ENCODE assay signal across 4 fruit fly cellular contexts in the genomic region with DNA sequence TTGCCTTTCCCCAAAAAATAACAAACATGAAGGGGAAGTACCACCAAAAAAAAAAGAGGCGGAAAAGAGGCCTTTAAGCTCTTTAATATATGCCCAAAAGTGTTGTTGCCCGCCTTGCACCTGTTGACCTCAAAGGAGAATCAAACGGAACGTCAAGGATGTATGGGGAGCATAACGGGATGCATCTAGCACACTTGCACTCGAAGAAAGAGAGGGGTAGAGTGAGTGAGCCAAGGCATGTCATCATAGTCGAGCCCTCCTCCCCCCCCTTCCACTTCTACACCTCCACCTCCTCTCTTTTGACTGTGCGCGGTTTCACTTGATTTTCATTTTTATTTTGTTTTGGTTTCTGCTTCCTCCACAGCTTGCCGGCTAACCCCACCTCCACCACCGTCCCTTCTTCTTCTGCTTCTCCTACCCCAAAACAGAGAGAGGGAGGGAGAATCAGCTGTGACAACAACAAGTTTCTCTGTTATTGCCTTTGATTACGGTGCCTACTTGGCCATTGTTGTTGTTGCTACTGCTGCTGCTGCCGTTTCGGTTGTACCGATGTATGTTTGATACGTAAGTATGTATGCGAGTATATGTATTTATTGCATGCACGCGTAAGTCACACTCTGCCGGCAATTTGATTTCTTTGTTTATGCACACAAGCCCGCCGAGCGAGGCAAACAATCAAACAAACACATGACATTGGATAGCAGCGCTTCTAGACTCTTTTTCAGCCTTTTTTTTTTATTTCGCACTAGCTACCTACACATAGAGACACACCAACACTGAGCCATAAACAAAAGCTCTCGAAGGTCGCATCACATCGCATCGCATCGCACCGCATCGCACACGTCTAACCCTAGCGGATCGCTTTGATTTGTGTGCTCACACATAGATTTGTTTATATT.
A peak's percentile ranks its signal among the peaks of the same experiment; 100 is the strongest.
TF ChIP-seq lines count a peak whose summit lies in the region.

No protein-coding gene starts in this region.

TF ChIP-seq in whole organism, embryonic, 481 proteins besides CTCF, POLR2A, EP300 and RAD21 (continued from another document and continues in another):
- TF ChIP-seq YL-1 (GFP tag; optimal IDR thresholded peaks at IDR 0.05; lab: Kevin White, UChicago) = peak; percentile 9
- peak; percentile 53 for TF ChIP-seq odd (GFP tag; optimal IDR thresholded peaks at IDR 0.05; lab: Kevin White, UChicago)
- no peak for TF ChIP-seq Dll (GFP tag; IDR thresholded peaks at IDR 0.05; lab: Robert Waterston, UW; ENCODE audit: partially characterized antibody)
- TF ChIP-seq Kr (GFP tag; optimal IDR thresholded peaks at IDR 0.05; lab: Kevin White, UChicago) = peak; percentile 52
- no peak for TF ChIP-seq CG17359 (tag; optimal IDR thresholded peaks at IDR 0.05; lab: Kevin White, UChicago)
- peak; percentile 15; the same call in 1 of the 2 replicates for TF ChIP-seq Xrp1 (GFP tag; IDR thresholded peaks at IDR 0.05; lab: Robert Waterston, UW)
- TF ChIP-seq CG33557 (GFP tag; optimal IDR thresholded peaks at IDR 0.05; lab: Kevin White, UChicago) = no peak
- TF ChIP-seq pita (GFP tag; optimal IDR thresholded peaks at IDR 0.05; lab: Kevin White, UChicago) = no peak
- TF ChIP-seq Vsx1 (GFP tag; optimal IDR thresholded peaks at IDR 0.05; lab: Kevin White, UChicago) = peak; percentile 30
- peak; percentile 14 for TF ChIP-seq CG5180 (GFP tag; optimal IDR thresholded peaks at IDR 0.05; lab: Kevin White, UChicago)
- TF ChIP-seq row (GFP tag; IDR thresholded peaks at IDR 0.05; lab: Robert Waterston, UW) = no peak
- no peak for TF ChIP-seq Sin3A (optimal IDR thresholded peaks at IDR 0.05; lab: Kevin White, UChicago)
- TF ChIP-seq pnt (GFP tag; optimal IDR thresholded peaks at IDR 0.05; lab: Kevin White, UChicago) = no peak
- no peak for TF ChIP-seq CG10979 (tag; optimal IDR thresholded peaks at IDR 0.05; lab: Kevin White, UChicago)
- no peak for TF ChIP-seq Myb (GFP tag; optimal IDR thresholded peaks at IDR 0.05; lab: Kevin White, UChicago)
- TF ChIP-seq Stat92E (GFP tag; optimal IDR thresholded peaks at IDR 0.05; lab: Kevin White, UChicago) = peak in 1 of 3 experiments; percentile 16
- no peak for TF ChIP-seq hth (optimal IDR thresholded peaks at IDR 0.05; lab: Kevin White, UChicago)
- no peak for TF ChIP-seq zfh2 (GFP tag; optimal IDR thresholded peaks at IDR 0.05; lab: Kevin White, UChicago)
- peak; percentile 25 for TF ChIP-seq Med (GFP tag; lab: Kevin White, UChicago)
- TF ChIP-seq psq (GFP tag; optimal IDR thresholded peaks at IDR 0.05; lab: Kevin White, UChicago) = peak; percentile 75
- TF ChIP-seq grn (GFP tag; optimal IDR thresholded peaks at IDR 0.05; lab: Kevin White, UChicago) = no peak
- no peak for TF ChIP-seq CG18476 (GFP tag; optimal IDR thresholded peaks at IDR 0.05; lab: Kevin White, UChicago)
- no peak for TF ChIP-seq CG9215 (GFP tag; IDR thresholded peaks at IDR 0.05; lab: Robert Waterston, UW)
- no peak for TF ChIP-seq Oaz (GFP tag; IDR thresholded peaks at IDR 0.05; lab: Robert Waterston, UW)
- TF ChIP-seq gsb-n (tag; optimal IDR thresholded peaks at IDR 0.05; lab: Kevin White, UChicago) = peak; percentile 18
- 0 out of 2 replicates have a peak, but pooled peaks have one; percentile 7 for TF ChIP-seq CG32767 (GFP tag; IDR thresholded peaks at IDR 0.05; lab: Robert Waterston, UW)
- peak; percentile 56; the same call in 2 of the 3 replicates for TF ChIP-seq CG34422 (GFP tag; IDR thresholded peaks at IDR 0.05; lab: Robert Waterston, UW)
- no peak for TF ChIP-seq mam (GFP tag; optimal IDR thresholded peaks at IDR 0.05; lab: Kevin White, UChicago)
- peak; percentile 13; the same call in 1 of the 2 replicates for TF ChIP-seq sim (GFP tag; IDR thresholded peaks at IDR 0.05; lab: Robert Waterston, UW)
- TF ChIP-seq disco-r (GFP tag; optimal IDR thresholded peaks at IDR 0.05; lab: Kevin White, UChicago) = no peak

TF ChIP-seq in whole organism, prepupa, 60 proteins besides CTCF, POLR2A, EP300 and RAD21 (continued from another document):
- TF ChIP-seq CG16779 (tag; optimal IDR thresholded peaks at IDR 0.05; lab: Kevin White, UChicago) (no peak), dsx (GFP tag; optimal IDR thresholded peaks at IDR 0.05; lab: Kevin White, UChicago; ENCODE audit: poor library complexity, severe bottlenecking) (peak; percentile 27), fkh (GFP tag; optimal IDR thresholded peaks at IDR 0.05; lab: Kevin White, UChicago) (peak; percentile 71), Hr38 (GFP tag; optimal IDR thresholded peaks at IDR 0.05; lab: Kevin White, UChicago) (no peak), vri (GFP tag; optimal IDR thresholded peaks at IDR 0.05; lab: Kevin White, UChicago) (peak; percentile 63), Sox102F (GFP tag; optimal IDR thresholded peaks at IDR 0.05; lab: Kevin White, UChicago) (peak; percentile 7), net (GFP tag; optimal IDR thresholded peaks at IDR 0.05; lab: Kevin White, UChicago) (no peak), Met (GFP tag; optimal IDR thresholded peaks at IDR 0.05; lab: Kevin White, UChicago) (no peak), fd59A (GFP tag; optimal IDR thresholded peaks at IDR 0.05; lab: Kevin White, UChicago) (no peak), Eip78C (GFP tag; lab: Kevin White, UChicago) (peak; percentile 53), svp (GFP tag; lab: Kevin White, UChicago) (peak; percentile 83), Sox14 (GFP tag; optimal IDR thresholded peaks at IDR 0.05; lab: Kevin White, UChicago) (peak; percentile 57), CG6163 (GFP tag; IDR thresholded peaks at IDR 0.05; lab: Robert Waterston, UW) (0 out of 3 replicates have a peak, but pooled peaks have one; percentile 12)

TF ChIP-seq in whole organism, pupa, 21 proteins besides CTCF, POLR2A, EP300 and RAD21 (continued from another document):
- no peak for TF ChIP-seq CG8159 (tag; optimal IDR thresholded peaks at IDR 0.05; lab: Kevin White, UChicago)
TF ChIP-seq in whole organism, pupa: peak in this region for 4.

TF ChIP-seq in whole organism, wandering third instar larva, 38 proteins besides CTCF, POLR2A, EP300 and RAD21 (continued from another document):
- TF ChIP-seq rgr (GFP tag; optimal IDR thresholded peaks at IDR 0.05; lab: Kevin White, UChicago) (no peak), h (GFP tag; optimal IDR thresholded peaks at IDR 0.05; lab: Kevin White, UChicago) (peak; percentile 21), CrebA (GFP tag; optimal IDR thresholded peaks at IDR 0.05; lab: Kevin White, UChicago; ENCODE audit: borderline replicate concordance) (no peak), jim (GFP tag; optimal IDR thresholded peaks at IDR 0.05; lab: Kevin White, UChicago) (peak; percentile 22), Jra (GFP tag; optimal IDR thresholded peaks at IDR 0.05; lab: Kevin White, UChicago) (no peak), Hnf4 (GFP tag; optimal IDR thresholded peaks at IDR 0.05; lab: Kevin White, UChicago) (peak; percentile 19), tai (GFP tag; optimal IDR thresholded peaks at IDR 0.05; lab: Kevin White, UChicago) (no peak), sage (GFP tag; optimal IDR thresholded peaks at IDR 0.05; lab: Kevin White, UChicago) (no peak), dmrt93B (GFP tag; optimal IDR thresholded peaks at IDR 0.05; lab: Kevin White, UChicago) (no peak)
